Worm (Caenorhabditis elegans): ENCODE results near the gene R74.8.

Gene R74.8

DNA sequence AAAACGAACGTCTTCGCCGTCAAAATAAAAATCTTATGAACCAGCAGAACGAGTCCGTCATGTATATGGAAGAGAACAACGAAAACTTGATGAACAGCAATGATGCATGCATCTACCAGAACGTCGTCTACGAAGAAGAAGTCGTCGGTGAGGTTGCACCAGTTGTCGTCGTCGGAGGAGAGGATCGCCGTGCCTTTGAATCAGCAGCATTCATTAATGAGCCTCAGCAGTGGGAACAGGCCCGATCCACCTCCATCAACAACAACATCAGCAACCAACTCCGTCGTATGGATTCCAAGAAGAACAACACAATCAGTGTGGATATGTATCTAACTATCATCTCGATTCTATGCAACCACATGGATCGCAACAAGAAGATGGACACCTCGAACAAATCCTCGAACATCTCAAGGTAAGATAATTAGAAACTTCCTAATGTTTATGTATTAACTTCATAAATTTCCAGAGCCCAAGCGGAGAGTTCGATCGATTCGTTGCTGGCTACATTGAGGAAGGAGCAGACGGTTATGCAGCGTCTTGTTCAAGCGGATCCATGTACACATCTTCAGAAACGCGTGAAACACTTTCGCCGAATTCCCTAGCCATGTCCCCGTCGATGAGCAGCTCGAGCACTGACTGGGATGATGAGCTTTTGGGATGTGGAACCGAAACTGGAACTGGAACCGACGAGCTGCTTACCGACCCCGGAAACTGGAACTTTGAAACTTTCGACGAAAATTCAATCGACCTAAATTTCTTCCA is 11.5 kb upstream of the R74.8 start:
- no peak for TF ChIP-seq dsc-1 (tag; optimal IDR thresholded peaks at IDR 0.05)
- no peak for TF ChIP-seq grh-1 (GFP tag; IDR thresholded peaks at IDR 0.05)
- no peak for TF ChIP-seq F16B12.6 (tag; optimal IDR thresholded peaks at IDR 0.05)
- TF ChIP-seq skn-1 (tag; optimal IDR thresholded peaks at IDR 0.05): no peak
- peak; percentile 34 for TF ChIP-seq ztf-4 (tag; optimal IDR thresholded peaks at IDR 0.05)
- no peak for TF ChIP-seq nhr-28 (tag; optimal IDR thresholded peaks at IDR 0.05)
- TF ChIP-seq mab-9 (GFP tag; IDR thresholded peaks at IDR 0.05): 0 out of 2 replicates have a peak, but pooled peaks have one; percentile 1
- no peak for TF ChIP-seq snpc-4 (tag; optimal IDR thresholded peaks at IDR 0.05)
- TF ChIP-seq irx-1 (tag; optimal IDR thresholded peaks at IDR 0.05): no peak
- peak; percentile 72 for TF ChIP-seq nhr-85 (tag)
- peak; percentile 14 for TF ChIP-seq rnt-1 (tag; optimal IDR thresholded peaks at IDR 0.05)
- TF ChIP-seq unc-86 (tag; optimal IDR thresholded peaks at IDR 0.05): no peak
- no peak for TF ChIP-seq mdl-1 (tag; optimal IDR thresholded peaks at IDR 0.05)
- TF ChIP-seq ztf-11 (tag; optimal IDR thresholded peaks at IDR 0.05): no peak
- TF ChIP-seq snu-23 (GFP tag; optimal IDR thresholded peaks at IDR 0.05): no peak

DNA sequence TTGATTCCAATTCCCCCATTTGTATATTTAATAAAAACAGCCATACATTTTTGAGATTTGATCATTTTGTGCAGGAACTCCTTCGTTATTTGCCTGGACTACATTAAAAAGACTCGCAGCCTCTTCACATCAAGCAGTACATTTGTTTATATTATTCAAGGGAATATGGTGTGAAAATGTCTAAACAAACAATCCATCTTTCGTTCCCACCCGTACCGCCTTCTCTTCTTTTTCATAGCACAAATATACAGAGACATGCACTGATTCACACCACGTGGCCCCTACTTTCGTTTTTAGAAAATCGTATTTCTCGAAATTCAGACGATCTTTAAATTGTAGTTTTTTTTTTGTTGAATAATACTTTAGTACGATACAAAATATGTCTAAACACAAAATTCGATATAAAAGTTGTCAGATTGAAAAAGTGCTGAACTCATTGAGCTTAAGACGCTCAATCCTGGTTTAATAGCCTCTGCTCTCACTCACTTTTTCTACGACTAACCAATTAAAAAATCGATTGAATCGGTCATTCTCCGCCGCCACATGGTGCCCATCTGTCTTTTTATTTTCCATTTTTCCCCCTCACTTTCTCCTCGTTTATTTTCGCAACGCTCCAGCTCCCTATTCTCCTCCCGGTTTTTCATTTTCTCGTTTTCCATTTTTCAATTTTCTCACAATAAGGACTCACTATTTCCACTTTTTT is 10.6 kb upstream of the R74.8 start:
- TF ChIP-seq fos-1 (tag; optimal IDR thresholded peaks at IDR 0.05): peak; percentile 35
- peak; percentile 5 for TF ChIP-seq tbx-2 (tag; optimal IDR thresholded peaks at IDR 0.05)
- TF ChIP-seq sup-37 (GFP tag; optimal IDR thresholded peaks at IDR 0.05): peak; percentile 41
- no peak for TF ChIP-seq mdl-1 (tag; optimal IDR thresholded peaks at IDR 0.05)
- peak; percentile 94 for TF ChIP-seq aly-2 (tag; optimal IDR thresholded peaks at IDR 0.05)
- TF ChIP-seq C04F5.9 (tag; optimal IDR thresholded peaks at IDR 0.05): no peak
- TF ChIP-seq efl-1 (optimal IDR thresholded peaks at IDR 0.05): peak; percentile 44 to 50
- peak in 1 of 2 experiments; percentile 8 for TF ChIP-seq efl-1 (GFP tag; optimal IDR thresholded peaks at IDR 0.05 in 1 of 2)
- TF ChIP-seq pqm-1 (tag; optimal IDR thresholded peaks at IDR 0.05): no peak
- no peak for TF ChIP-seq isw-1 (GFP tag; IDR thresholded peaks at IDR 0.05)
- TF ChIP-seq snu-23 (GFP tag; optimal IDR thresholded peaks at IDR 0.05): peak; percentile 49
- peak; percentile 13 for TF ChIP-seq unc-130 (tag; optimal IDR thresholded peaks at IDR 0.05)
- peak; percentile 5 for TF ChIP-seq hlh-17 (GFP tag; optimal IDR thresholded peaks at IDR 0.05; ENCODE audit: borderline replicate concordance)
- peak; percentile 59 for TF ChIP-seq nhr-47 (tag; optimal IDR thresholded peaks at IDR 0.05)
- peak; percentile 28 for TF ChIP-seq zip-4 (GFP tag; optimal IDR thresholded peaks at IDR 0.05)
- no peak for TF ChIP-seq lin-15B (tag; optimal IDR thresholded peaks at IDR 0.05)
- peak; percentile 60 for TF ChIP-seq nhr-19 (GFP tag; conservative IDR thresholded peaks at IDR 0.05)
- TF ChIP-seq ces-1 (GFP tag; optimal IDR thresholded peaks at IDR 0.05): no peak
- TF ChIP-seq lsy-2 (tag; optimal IDR thresholded peaks at IDR 0.05): peak; percentile 2 to 51
- no peak for TF ChIP-seq mab-9 (GFP tag; IDR thresholded peaks at IDR 0.05)
- TF ChIP-seq unc-98 (GFP tag; IDR thresholded peaks at IDR 0.05): no peak
- peak; percentile 25 for TF ChIP-seq lin-13 (GFP tag; optimal IDR thresholded peaks at IDR 0.05)
- no peak; the same call in 1 of the 2 replicates for TF ChIP-seq grh-1 (GFP tag; IDR thresholded peaks at IDR 0.05)
- TF ChIP-seq rnt-1 (tag; optimal IDR thresholded peaks at IDR 0.05): peak; percentile 53
- peak; percentile 60 for TF ChIP-seq elt-2 (tag; optimal IDR thresholded peaks at IDR 0.05)
- peak; percentile 45 for TF ChIP-seq pax-3 (tag; optimal IDR thresholded peaks at IDR 0.05)
- TF ChIP-seq Y116A8C.19 (tag; optimal IDR thresholded peaks at IDR 0.05; ENCODE audit: borderline replicate concordance): no peak
- TF ChIP-seq blmp-1 (tag; optimal IDR thresholded peaks at IDR 0.05): peak; percentile 77
- peak in 1 of 2 experiments; percentile 34 for TF ChIP-seq lin-35 (GFP tag; optimal IDR thresholded peaks at IDR 0.05)
- peak; percentile 83 for TF ChIP-seq nhr-71 (tag; optimal IDR thresholded peaks at IDR 0.05)
- TF ChIP-seq hlh-4 (tag; optimal IDR thresholded peaks at IDR 0.05): no peak
- peak; percentile 72 for TF ChIP-seq ztf-4 (tag; optimal IDR thresholded peaks at IDR 0.05)
- no peak for TF ChIP-seq nhr-237 (tag; optimal IDR thresholded peaks at IDR 0.05)
- peak; percentile 63 for TF ChIP-seq nhr-90 (tag; optimal IDR thresholded peaks at IDR 0.05; ENCODE audit: poor library complexity)
- TF ChIP-seq ceh-88 (GFP tag; IDR thresholded peaks at IDR 0.05): no peak
- no peak for TF ChIP-seq mef-2 (tag; optimal IDR thresholded peaks at IDR 0.05)
- TF ChIP-seq nhr-77 (tag; optimal IDR thresholded peaks at IDR 0.05): no peak
- peak; percentile 80 for TF ChIP-seq nhr-85 (tag)
- TF ChIP-seq C16A3.4 (tag; optimal IDR thresholded peaks at IDR 0.05): peak; percentile 43
- peak; percentile 35 for TF ChIP-seq irx-1 (tag; optimal IDR thresholded peaks at IDR 0.05)
- TF ChIP-seq fkh-4 (tag; optimal IDR thresholded peaks at IDR 0.05; ENCODE audit: borderline replicate concordance): peak; percentile 32
